Fruit fly (Drosophila melanogaster): ENCODE results near the gene Surf6.

dm6 chr3R:19934840-19935776, 30.4 kb upstream of the Surf6 start, which contains the start of gene mira:
- TF ChIP-seq CG11902 (GFP tag; optimal IDR thresholded peaks at IDR 0.05) = no peak
- TF ChIP-seq Gug (GFP tag; IDR thresholded peaks at IDR 0.05) = no peak
- no peak for TF ChIP-seq CG10631 (GFP tag; optimal IDR thresholded peaks at IDR 0.05)
- no peak for TF ChIP-seq CG32006 (GFP tag; optimal IDR thresholded peaks at IDR 0.05)
- no peak for TF ChIP-seq Eip93F (GFP tag; optimal IDR thresholded peaks at IDR 0.05)
- TF ChIP-seq Ets96B (tag; optimal IDR thresholded peaks at IDR 0.05) = no peak
- TF ChIP-seq dac (GFP tag; optimal IDR thresholded peaks at IDR 0.05) = no peak
- TF ChIP-seq cyc (GFP tag; optimal IDR thresholded peaks at IDR 0.05) = no peak
- no peak for TF ChIP-seq Ets21C (GFP tag; optimal IDR thresholded peaks at IDR 0.05)
- no peak for TF ChIP-seq Sox15 (GFP tag; optimal IDR thresholded peaks at IDR 0.05)
- no peak for TF ChIP-seq lz (GFP tag; optimal IDR thresholded peaks at IDR 0.05)
